Fruit fly (Drosophila melanogaster) ovary, adult (tissue): Measurements from ENCODE around the gene Elovl7.
A peak's percentile ranks its signal among the peaks of the same experiment; 100 is the strongest.

ENCODE experiments used
- CG17801 ChIP-seq: fragments of 200-800 bp; optimal IDR thresholded peaks from 2 replicates; lab custom pipeline; 2019; ENCODE audit warnings: missing biosample characterization, mild to moderate bottlenecking, missing genetic modification characterization, moderate library complexity; ENCODE audit not compliant: partially characterized antibody

The Elovl7 gene

DNA sequence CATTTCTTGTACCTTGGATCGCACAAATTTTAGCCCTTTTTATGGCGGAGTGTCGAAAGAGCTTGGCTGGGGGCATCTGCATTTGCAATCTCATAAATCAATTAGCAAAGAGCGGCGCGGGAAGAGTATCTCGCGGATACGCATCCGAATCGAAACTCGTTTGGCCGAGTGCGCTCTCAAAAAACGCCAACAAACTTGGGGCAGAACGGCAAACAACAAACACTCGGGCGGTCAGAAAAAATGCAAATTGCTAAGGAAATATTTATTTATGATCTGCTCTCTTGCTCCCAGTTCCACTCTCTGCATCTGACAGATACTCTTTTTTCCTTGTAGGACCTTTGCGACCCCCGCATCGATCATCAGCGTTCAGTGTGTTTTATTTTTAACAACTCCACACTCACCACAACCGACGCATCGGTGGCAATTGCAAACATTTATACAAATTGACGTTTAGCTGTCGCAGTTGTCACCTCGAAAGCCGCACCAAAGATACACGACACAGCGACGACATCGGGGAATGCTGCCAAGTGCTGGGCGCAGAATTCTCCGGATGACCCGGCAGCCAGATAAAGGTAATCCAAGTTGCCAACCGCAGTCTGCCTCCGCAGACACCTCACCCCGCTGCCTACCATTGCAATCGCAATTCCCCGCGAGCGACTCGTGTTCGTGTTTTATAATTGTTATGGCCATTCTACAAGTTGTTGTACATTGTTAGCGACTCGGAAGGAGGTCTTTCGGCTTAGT lies 26.5 kb downstream of the Elovl7 start:
- TF ChIP-seq CG17801 (GFP tag; lab: Kevin White, UChicago) = no peak

DNA sequence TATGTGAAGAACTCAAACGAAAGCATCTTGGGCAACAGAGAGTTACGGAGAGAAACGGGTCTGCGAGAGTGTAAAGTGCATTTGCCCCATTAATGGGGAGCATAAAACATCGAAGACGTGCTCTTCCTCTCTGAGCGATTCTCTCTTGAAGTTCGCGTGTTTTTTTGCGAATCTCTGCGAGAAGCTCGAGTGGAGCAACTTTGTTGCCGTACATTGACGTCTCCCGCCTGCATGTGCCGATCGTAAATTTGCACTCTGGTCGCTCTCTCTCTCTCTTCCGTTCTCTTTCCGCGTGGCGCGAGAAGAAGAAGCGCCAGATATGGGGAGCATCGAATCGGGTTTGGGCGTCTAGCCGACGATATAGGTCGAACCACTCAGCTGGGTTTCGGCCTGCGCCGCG lies 27.9 kb downstream of the Elovl7 start:
- peak; percentile 18 for TF ChIP-seq CG17801 (GFP tag; lab: Kevin White, UChicago)

DNA sequence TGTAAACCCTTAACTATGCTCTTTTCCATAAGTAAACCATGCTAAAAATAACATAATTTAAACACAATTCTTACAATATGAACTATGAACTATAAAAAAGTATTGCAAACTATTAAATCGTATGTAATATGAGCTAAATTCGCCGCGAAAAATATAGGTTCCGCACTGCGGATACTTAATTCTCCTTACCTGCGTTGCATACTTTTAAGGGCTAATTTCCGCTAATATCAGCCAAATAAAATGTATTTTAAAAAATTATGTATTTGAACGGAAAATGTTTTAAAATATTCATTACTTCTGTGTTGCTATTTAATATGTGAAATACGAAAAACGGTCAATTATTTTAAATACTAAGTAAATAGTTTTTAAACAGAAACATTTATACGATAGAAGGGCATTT lies 28.3 kb downstream of the Elovl7 start, which contains the start of gene dsx:
TSS of gene dsx (minus strand) at position 62 of the 400 bp plus-strand sequence.
- no peak for TF ChIP-seq CG17801 (GFP tag; lab: Kevin White, UChicago)

DNA sequence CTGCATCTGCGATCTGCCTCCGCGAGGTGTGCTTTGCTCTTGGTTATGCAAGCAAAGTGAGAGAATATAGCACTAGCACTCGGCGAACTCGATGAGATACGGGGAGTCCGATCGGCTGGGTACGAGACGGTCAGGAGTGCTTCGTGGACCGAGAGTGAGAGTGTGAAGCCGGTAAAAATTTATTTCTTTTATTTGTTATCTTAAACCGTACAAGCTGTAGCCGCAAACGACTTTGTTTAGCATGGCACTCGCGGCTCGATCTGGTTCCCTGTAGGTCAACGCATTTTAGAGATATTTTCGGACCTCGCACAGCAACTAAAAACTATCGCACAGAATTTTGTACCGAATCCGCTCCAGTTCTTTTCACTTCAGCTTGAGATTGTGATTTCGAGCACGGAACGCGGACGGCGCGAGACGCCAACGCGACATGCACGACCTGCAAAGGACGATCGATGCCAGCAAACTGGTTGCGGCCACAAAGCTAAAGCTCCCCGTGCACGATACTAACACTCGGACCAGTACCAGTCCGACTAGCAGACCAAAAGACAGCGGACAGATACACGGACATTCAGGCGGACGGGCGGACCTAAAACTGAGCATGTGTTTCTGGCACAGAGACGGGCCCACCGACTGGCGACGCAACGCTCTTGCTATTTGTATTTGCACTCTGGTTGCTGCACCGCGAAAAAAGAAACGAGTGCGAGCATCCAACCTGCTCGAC lies 28.9 kb downstream of the Elovl7 start:
- TF ChIP-seq CG17801 (GFP tag; lab: Kevin White, UChicago) = no peak

DNA sequence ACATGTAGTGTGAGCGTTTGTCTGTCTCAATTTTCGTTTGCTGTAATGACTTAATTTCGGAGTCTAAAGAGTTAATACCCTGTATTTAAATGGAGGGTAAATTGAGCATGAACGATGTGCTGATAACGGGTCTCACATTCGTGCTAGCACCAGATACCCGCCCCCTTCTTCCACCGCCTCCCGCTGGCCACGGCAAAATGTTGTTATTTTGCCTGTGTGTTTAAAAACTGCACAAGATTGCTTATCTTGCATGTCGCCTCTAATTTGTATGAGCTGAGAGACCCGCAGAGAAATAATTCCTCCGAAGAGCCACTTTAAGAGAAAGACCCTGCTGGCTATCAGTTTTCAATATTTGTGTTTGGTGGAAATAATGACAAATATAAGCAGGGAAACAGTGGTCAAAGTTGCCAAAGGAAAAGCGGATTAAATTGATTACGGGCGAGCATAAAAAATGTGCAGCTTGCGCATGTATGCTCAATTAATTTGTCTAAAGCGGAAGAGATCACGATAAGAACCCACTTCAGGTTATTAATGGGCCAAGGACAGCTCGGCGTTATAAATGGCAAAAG lies 30.8 kb downstream of the Elovl7 start:
- TF ChIP-seq CG17801 (GFP tag; lab: Kevin White, UChicago) = no peak

DNA sequence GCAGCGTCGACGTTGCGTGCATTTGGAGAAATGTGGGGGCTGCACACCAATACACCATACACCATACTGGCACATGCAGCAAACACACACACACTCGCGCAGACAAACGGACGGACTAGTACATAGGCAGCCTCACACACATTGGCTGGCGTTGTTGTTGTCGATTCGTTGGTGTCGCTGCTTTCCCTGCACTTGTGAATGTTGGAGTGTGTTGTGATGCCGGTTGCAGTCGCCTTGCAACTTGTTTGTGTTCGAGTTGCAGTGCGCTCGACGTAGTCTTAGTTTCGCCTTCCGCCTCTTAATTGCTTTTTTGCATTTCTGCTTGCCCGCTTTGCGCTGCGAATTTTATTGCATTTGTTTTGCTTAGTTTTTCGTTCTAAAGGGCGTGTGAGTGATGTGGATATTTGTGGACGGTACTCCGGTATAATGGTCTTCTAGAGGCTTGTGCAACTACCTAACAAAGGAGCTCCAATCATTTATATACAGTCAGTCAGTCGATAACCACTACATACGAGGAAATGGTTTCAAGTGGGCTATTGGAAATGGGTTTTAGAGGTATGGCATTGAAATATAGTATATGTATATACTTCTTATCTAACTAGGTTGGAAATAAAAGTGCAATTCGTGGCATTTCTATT lies 32.0 kb downstream of the Elovl7 start:
- no peak for TF ChIP-seq CG17801 (GFP tag; lab: Kevin White, UChicago)

DNA sequence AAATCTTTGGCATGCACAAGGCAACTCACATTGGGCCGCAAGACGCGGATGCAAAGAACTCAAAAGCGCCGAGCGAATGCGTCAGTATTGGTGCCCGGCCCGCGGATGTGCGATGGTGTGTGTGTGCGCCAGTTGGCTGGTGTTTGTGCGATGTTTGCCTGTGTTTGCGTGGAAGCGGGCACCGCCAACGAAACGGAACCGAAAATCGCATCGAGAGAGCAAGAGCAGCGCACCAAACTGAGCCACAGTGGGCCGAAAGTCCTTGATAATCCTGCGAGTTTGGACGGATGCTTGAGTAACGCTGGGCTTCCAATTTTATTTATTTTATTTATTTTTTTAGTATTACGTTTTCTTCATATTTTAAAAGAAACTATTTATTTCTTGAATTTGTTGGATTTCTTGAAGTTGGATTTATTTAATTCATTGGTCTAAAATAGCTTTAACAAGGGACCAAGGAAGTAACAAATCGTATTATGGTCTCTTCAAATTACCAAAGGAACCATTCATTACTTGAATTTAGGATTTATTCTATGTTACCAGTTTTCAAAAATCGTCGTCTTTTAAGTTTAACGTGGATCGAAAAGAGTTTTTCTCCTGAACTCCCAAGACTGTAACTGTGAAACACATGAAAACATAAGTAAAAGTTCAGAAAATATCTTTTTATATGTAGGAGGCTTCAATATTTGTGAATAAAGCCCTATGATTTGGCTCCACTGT lies 32.7 kb downstream of the Elovl7 start:
- no peak for TF ChIP-seq CG17801 (GFP tag; lab: Kevin White, UChicago)

DNA sequence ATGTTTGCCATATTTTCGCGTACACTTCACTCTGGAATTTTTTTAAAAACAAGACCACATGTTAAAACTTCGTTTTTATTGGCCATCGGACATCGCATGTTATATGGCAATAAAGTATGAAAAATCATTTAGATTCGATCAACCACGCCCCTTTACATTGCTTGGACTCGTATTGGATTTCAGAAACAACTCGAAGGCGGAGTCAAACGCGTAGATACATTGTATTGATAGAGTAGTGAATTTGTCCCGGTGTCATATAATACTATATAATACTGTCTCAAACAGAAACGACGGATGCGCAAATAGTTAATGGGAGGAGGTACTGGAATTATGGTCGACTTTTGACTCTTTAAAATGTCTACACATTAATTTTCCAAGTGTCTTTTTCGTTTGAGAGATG lies 34.3 kb downstream of the Elovl7 start:
- TF ChIP-seq CG17801 (GFP tag; lab: Kevin White, UChicago) = no peak

DNA sequence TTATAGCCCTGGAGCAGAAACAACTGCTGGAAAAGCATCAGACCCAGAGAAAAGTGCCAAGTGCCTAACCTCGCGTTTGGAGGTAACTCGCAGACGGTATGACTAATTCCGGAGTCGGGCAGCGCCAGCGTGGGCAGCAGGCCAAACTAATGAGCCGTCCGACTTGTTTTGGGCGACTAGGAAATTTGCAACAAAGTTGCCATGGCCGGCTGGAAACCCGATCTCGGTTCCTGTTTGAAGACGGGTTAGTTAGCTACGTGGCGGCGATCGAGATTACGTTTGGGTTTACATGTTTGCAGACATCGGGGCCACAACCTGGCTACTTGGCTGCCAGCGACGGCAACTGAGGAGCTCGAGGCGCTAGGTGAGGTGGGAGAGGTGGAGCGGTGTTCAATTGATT lies 38.6 kb downstream of the Elovl7 start:
- no peak for TF ChIP-seq CG17801 (GFP tag; lab: Kevin White, UChicago)

DNA sequence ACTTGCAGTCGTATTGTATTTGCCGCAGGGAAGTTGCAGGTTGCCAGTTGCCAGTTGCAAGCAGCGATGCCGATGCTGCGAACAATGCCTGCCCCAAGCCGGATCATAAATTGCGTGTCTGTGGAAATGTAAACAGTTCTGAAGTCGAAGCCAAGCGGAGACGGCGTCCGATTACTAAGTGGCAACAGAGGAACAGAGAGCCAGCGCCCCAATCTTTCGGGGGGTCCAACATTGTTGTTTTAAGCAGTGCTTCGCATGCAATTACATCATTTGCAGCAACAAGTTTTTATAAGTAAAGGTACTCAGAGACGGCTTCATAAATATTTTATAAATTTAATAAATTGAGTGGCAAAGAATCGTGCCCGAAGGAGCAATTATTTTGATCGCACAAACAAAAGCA lies 41.2 kb downstream of the Elovl7 start:
- no peak for TF ChIP-seq CG17801 (GFP tag; lab: Kevin White, UChicago)

DNA sequence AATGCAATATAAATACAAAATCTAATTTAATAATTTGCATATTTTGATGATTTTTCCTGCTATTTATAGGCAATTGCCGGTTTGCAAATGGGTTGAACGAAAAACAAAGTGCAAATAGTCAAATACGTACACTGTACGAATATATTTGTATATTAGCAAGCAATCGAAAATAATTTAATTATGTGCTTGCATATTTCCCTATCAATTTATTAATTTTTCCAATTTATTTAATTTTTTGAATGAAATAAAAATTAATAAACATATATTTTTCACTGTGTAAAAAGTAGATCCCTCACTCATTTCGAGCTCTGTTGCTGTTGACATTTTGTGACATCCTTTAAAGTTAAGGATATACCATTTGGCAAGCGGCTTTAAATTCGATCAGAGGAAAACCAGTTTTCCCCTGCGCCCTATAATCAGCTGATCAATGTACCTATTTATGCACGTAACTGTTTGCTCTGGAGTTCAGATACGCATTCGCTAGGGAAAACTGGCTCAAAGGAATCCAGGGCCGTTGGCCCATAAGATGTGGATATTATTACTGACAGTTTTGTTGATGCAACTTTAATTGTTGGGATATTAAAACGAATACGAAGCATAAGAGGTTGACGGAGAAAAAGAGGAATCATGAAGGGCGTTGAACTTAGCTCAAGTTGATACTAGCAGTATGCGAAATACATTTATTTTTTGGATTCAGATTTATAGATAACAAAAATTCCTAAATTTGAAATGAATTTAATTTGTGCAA lies 42.4 kb downstream of the Elovl7 start:
- no peak for TF ChIP-seq CG17801 (GFP tag; lab: Kevin White, UChicago)

DNA sequence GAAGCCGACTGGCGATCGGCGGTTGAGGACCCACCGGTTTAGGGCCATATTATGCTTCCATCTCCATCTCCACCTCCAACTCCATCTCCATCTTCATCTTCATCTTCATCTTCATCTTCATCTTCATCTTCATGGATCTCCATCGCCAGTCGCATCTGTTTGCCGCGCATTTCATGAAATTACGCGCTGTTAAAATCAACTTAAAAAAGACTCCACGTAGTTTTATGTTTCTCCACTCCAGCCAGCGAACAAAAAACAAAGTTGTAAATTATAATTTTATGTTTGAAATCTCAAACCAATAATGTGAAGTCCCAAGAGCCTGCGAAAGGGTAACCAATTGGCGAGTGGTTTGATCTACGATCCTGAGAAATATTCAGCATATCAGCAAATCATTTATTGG lies 45.5 kb downstream of the Elovl7 start:
- TF ChIP-seq CG17801 (GFP tag; lab: Kevin White, UChicago) = no peak

DNA sequence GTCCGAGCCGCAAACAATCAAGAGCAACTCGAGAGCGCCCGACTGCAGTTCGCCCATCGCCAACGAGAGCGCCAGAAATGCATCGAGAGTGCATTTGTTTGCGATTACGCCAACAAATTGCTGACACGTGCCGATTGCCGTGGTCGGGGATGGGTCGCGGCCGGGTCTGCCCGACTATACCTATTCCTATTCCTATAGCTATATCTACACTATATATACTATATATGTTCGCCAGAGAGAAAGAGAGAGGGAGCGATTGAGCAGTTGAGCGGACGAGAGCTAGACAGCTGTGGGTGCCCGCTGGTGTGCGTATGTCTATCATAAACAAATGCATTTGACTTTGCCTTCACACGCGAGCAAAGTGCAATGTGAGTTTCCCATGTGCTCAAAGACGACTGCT lies 48.3 kb downstream of the Elovl7 start:
- peak; percentile 47 for TF ChIP-seq CG17801 (GFP tag; lab: Kevin White, UChicago)
